Worm (Caenorhabditis elegans): Measurements from ENCODE around the gene srh-17.

srh-17 gene

DNA sequence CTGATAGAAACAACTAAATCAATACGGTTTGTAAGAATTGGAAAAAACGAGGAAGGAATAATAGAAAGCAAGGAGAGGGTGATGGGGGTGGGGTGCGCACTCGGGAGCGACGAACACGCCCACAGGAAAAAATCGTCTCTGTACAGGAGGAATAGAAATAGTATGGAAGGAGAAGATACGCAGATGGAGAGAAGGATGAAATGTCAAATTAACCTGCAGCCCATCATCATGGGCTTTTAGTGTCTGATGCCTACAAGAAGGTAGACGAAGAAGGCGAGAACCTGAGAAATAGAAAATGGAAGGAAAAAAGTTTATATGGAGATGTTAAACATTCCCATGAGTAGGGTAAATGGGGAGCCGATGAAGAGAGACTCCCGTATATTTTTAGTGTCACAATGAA, 26.0 kb upstream of the srh-17 start, which contains the start of gene F43D2.6:
TSS of gene F43D2.6 (minus strand) at position 62 of the 400 bp plus-strand sequence.
- no peak for TF ChIP-seq nhr-10 (tag; optimal IDR thresholded peaks at IDR 0.05)
- TF ChIP-seq nhr-12 (tag; optimal IDR thresholded peaks at IDR 0.05), result no peak
- no peak for TF ChIP-seq unc-39 (tag; optimal IDR thresholded peaks at IDR 0.05)
- TF ChIP-seq crh-2 (tag; optimal IDR thresholded peaks at IDR 0.05), result no peak
- no peak for TF ChIP-seq ama-1 (optimal IDR thresholded peaks at IDR 0.05)
- no peak for TF ChIP-seq lsy-2 (tag; optimal IDR thresholded peaks at IDR 0.05)
- no peak for TF ChIP-seq alr-1 (tag; optimal IDR thresholded peaks at IDR 0.05)
- no peak for TF ChIP-seq skn-1 (tag; optimal IDR thresholded peaks at IDR 0.05)
- TF ChIP-seq elt-1 (tag; optimal IDR thresholded peaks at IDR 0.05), result no peak

DNA sequence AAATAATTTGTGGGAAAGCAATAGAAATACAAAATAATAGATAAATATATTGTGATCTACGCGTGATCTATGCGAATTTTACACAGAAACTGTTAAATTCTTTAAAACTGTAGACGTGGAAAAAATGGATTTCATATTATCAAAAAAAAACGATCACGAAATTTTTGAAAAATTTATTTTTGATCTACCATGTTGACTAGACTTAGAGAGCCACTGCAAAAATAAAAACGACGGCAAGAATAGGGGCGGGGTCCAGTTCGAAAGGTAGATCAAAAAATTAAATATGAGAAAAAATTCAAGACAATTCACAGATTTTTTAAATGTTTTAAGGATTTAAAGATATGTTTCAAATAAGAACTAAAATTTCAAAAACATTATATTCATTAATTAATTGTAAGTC, 23.0 kb upstream of the srh-17 start:
- TF ChIP-seq lin-11 (tag; optimal IDR thresholded peaks at IDR 0.05), result no peak
- TF ChIP-seq ztf-1 (GFP tag; conservative IDR thresholded peaks at IDR 0.05), result no peak
- TF ChIP-seq sma-3 (GFP tag; optimal IDR thresholded peaks at IDR 0.05), result no peak

DNA sequence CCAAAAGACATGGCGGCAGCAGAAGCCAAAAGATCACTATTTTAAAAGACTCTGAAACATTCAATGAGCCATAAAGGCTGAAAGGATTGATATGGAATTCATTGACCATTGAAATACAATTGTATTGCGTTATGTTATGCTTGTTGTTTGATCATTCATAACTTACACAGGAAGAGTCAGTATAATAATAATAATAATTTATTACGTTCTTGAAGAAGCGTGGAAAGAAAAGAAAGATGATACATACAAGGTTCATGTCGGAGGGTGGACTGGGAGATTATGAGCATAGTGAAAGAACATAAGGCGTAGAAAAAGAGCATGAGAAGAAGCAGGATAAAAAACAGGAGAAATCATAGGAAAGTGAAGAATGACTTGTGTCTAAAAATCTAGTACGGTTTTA, 21.0 kb upstream of the srh-17 start, which contains the start of gene F43D2.7:
TSS of gene F43D2.7 (minus strand) at position 101 of the 400 bp plus-strand sequence.
- TF ChIP-seq ama-1 (optimal IDR thresholded peaks at IDR 0.05) (no peak), egl-27 (tag; optimal IDR thresholded peaks at IDR 0.05) (no peak), snpc-4 (tag; optimal IDR thresholded peaks at IDR 0.05) (no peak), F13H6.1 (tag; optimal IDR thresholded peaks at IDR 0.05) (no peak), lin-11 (tag; optimal IDR thresholded peaks at IDR 0.05) (no peak), mab-5 (tag; optimal IDR thresholded peaks at IDR 0.05) (no peak), ceh-16 (tag; optimal IDR thresholded peaks at IDR 0.05) (no peak), ztf-4 (tag; optimal IDR thresholded peaks at IDR 0.05) (no peak), nhr-77 (tag; optimal IDR thresholded peaks at IDR 0.05) (no peak), mbf-1 (tag; optimal IDR thresholded peaks at IDR 0.05) (no peak), unc-55 (GFP tag; optimal IDR thresholded peaks at IDR 0.05) (no peak), R02D3.7 (tag; optimal IDR thresholded peaks at IDR 0.05) (no peak), skn-1 (tag; optimal IDR thresholded peaks at IDR 0.05) (no peak)

DNA sequence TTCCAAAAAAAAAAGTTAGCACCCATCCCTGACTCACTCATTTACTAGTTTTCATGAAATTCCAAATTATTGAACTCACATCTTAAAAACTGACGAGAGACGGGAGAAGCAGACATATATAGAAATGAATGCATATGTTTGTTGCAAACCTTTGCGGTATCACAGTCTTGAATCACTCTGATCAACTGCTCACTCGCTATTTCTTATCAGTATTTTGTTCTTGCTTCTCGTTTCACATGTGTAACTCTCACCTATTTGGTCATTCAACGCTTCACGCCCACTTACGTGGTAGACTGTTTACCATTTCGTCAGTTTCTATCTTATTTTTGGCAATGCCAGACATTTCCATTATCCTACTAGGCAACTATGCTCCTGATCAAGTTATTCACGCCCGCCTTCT, 20.3 kb upstream of the srh-17 start, which contains the start of gene C54G10.1:
TSS of gene C54G10.1 (plus strand) at position 333 of the 400 bp plus-strand sequence.
- peak; percentile 22 for TF ChIP-seq skn-1 (tag; optimal IDR thresholded peaks at IDR 0.05)
- TF ChIP-seq nhr-21 (tag; optimal IDR thresholded peaks at IDR 0.05), result no peak
- peak; percentile 47 for TF ChIP-seq sma-9 (GFP tag; optimal IDR thresholded peaks at IDR 0.05)
- no peak for TF ChIP-seq sma-9 (tag; optimal IDR thresholded peaks at IDR 0.05)
- TF ChIP-seq lin-11 (tag; optimal IDR thresholded peaks at IDR 0.05), result no peak
- peak; percentile 97 for TF ChIP-seq fos-1 (tag; optimal IDR thresholded peaks at IDR 0.05)
- no peak for TF ChIP-seq nhr-129 (tag; optimal IDR thresholded peaks at IDR 0.05)
- peak; percentile 62 for TF ChIP-seq crh-2 (tag; optimal IDR thresholded peaks at IDR 0.05)
- TF ChIP-seq gmeb-1 (tag; optimal IDR thresholded peaks at IDR 0.05), result peak; percentile 33

DNA sequence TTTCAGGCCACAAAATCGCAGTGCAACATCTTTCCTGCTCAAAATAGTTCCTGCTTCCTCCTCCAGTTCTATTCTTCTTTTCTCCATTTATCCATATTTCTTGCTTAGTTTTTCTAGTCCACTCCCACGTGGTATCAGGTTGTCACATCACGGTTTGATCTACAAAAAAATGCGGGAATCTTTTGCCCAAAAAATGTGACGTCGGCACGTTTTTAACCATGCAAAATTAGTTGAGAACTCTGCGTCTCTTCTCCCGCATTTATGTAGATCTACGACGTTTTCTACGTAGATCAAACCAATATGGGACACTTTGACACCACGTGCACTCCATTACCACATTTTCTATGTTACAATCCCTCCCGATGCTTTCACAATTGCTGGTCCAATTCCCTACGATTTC, 19.1 kb upstream of the srh-17 start:
- TF ChIP-seq aly-2 (tag; optimal IDR thresholded peaks at IDR 0.05), result no peak
- TF ChIP-seq gmeb-1 (tag; optimal IDR thresholded peaks at IDR 0.05), result no peak
- TF ChIP-seq egl-27 (tag; optimal IDR thresholded peaks at IDR 0.05), result no peak
- no peak for TF ChIP-seq ztf-1 (GFP tag; conservative IDR thresholded peaks at IDR 0.05)
- TF ChIP-seq zag-1 (tag; optimal IDR thresholded peaks at IDR 0.05), result no peak
- no peak for TF ChIP-seq ztf-4 (tag; optimal IDR thresholded peaks at IDR 0.05)
- no peak for TF ChIP-seq lsy-2 (tag; optimal IDR thresholded peaks at IDR 0.05)
- no peak for TF ChIP-seq dmd-4 (tag; optimal IDR thresholded peaks at IDR 0.05)
- no peak for TF ChIP-seq nhr-6 (tag; optimal IDR thresholded peaks at IDR 0.05)
- TF ChIP-seq ZK546.5 (tag; optimal IDR thresholded peaks at IDR 0.05), result no peak
- no peak for TF ChIP-seq mdl-1 (tag; optimal IDR thresholded peaks at IDR 0.05)
- no peak for TF ChIP-seq alr-1 (tag; optimal IDR thresholded peaks at IDR 0.05)
- TF ChIP-seq sma-9 (GFP tag; optimal IDR thresholded peaks at IDR 0.05), result no peak
- TF ChIP-seq sma-9 (tag; optimal IDR thresholded peaks at IDR 0.05), result no peak
- TF ChIP-seq ztf-11 (tag; optimal IDR thresholded peaks at IDR 0.05), result no peak
- TF ChIP-seq unc-39 (tag; optimal IDR thresholded peaks at IDR 0.05), result no peak
